Fruit fly (Drosophila melanogaster): Measurements from ENCODE around the gene Sol1.
A peak's percentile ranks its signal among the peaks of the same experiment; 100 is the strongest.

The Sol1 gene

DNA sequence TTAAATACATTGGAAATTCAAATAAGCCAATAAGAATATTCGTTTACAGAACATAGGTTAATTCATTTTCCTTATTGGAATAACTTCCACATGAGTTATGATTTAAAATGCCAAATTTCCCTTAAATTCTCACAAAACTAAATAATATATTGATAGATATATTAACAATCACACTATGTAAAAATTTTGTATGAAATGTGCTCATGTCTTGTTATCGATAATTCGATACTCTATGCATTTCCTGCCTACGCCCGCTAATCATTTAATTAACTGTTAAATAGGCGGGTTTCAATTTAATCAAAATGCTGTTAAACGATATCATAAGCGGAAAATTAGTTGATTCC is 40.2 kb downstream of the Sol1 start, which contains the start of gene NANS (continued):
- TF ChIP-seq row (GFP tag; IDR thresholded peaks at IDR 0.05) (no peak), slp2 (GFP tag; optimal IDR thresholded peaks at IDR 0.05) (no peak), CG8478 (optimal IDR thresholded peaks at IDR 0.05) (no peak), Scr (GFP tag; IDR thresholded peaks at IDR 0.05; ENCODE audit: partially characterized antibody) (peak; percentile 47; the same call in 1 of the 2 replicates), CG13123 (GFP tag; optimal IDR thresholded peaks at IDR 0.05) (no peak), B-H1 (GFP tag; IDR thresholded peaks at IDR 0.05) (no peak), chinmo (GFP tag; IDR thresholded peaks at IDR 0.05; ENCODE audit: partially characterized antibody) (0 out of 4 replicates have a peak, but pooled peaks have one; percentile 64), esg (GFP tag; conservative IDR thresholded peaks at IDR 0.05) (no peak), sd (tag; optimal IDR thresholded peaks at IDR 0.05) (no peak), ERR (GFP tag; optimal IDR thresholded peaks at IDR 0.05) (no peak), CG30431 (GFP tag; optimal IDR thresholded peaks at IDR 0.05) (no peak), CG13624 (GFP tag; optimal IDR thresholded peaks at IDR 0.05) (no peak), gro (GFP tag; optimal IDR thresholded peaks at IDR 0.05) (no peak), CG17829 (tag; optimal IDR thresholded peaks at IDR 0.05) (no peak), cato (GFP tag; optimal IDR thresholded peaks at IDR 0.05; ENCODE audit: borderline replicate concordance) (no peak), Side (GFP tag; optimal IDR thresholded peaks at IDR 0.05) (no peak), CG2712 (tag; optimal IDR thresholded peaks at IDR 0.05) (no peak), dpn (GFP tag; optimal IDR thresholded peaks at IDR 0.05) (no peak), inv (GFP tag; IDR thresholded peaks at IDR 0.05; ENCODE audit: partially characterized antibody) (0 out of 2 replicates have a peak, but pooled peaks have one; percentile 4), gce (GFP tag; IDR thresholded peaks at IDR 0.05) (no peak), Bteb2 (GFP tag; optimal IDR thresholded peaks at IDR 0.05) (no peak), tna (GFP tag; IDR thresholded peaks at IDR 0.05; ENCODE audit: partially characterized antibody) (0 out of 2 replicates have a peak, but pooled peaks have one; percentile 31), Fer3 (tag; optimal IDR thresholded peaks at IDR 0.05) (peak; percentile 9), stc (GFP tag; IDR thresholded peaks at IDR 0.05) (no peak), stwl (tag; optimal IDR thresholded peaks at IDR 0.05) (peak; percentile 6), CG14667 (GFP tag; IDR thresholded peaks at IDR 0.05) (no peak), fd3F (GFP tag; optimal IDR thresholded peaks at IDR 0.05) (no peak), H2.0 (GFP tag; IDR thresholded peaks at IDR 0.05) (no peak), HmgZ (tag; optimal IDR thresholded peaks at IDR 0.05) (no peak), Rfx (GFP tag; IDR thresholded peaks at IDR 0.05) (no peak), CG9932 (GFP tag; IDR thresholded peaks at IDR 0.05) (no peak), CG3163 (GFP tag; optimal IDR thresholded peaks at IDR 0.05) (no peak), CG5953 (GFP tag; IDR thresholded peaks at IDR 0.05) (no peak), psq (GFP tag; optimal IDR thresholded peaks at IDR 0.05) (no peak), CG13287 (GFP tag; IDR thresholded peaks at IDR 0.05; ENCODE audit: partially characterized antibody) (peak; percentile 18; the same call in 1 of the 2 replicates), NC2β (GFP tag; optimal IDR thresholded peaks at IDR 0.05) (no peak), br (optimal IDR thresholded peaks at IDR 0.05) (no peak), CG12769 (tag; optimal IDR thresholded peaks at IDR 0.05) (no peak), ab (GFP tag; optimal IDR thresholded peaks at IDR 0.05) (no peak)

DNA sequence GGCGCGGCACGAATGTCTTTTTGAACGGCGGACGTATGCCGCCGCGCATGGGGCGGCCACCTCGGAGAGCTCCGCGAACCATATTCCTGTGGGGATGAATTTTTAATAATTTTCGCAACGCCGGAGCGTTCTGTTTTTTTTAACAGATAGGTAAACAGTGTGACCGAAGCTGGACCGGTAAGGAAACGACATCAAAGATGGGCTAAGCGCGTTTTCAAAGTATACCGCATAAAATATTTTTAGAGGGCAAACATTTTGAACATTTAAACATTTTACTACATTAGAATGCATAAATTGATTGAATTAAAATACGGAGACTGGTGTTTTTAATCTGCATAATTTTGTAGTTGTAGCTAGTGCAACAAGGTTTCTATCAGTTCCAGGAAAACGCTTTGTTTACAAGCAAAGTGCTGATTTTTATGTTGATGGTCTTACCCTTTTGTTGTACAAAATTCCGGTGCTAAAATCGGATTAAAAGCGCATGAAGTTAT is 43.1 kb downstream of the Sol1 start, which contains the start of the genes CG5641 and CG5245:
Gene CG5641 (minus strand): TSS at position 163 of the 491 bp plus-strand sequence.
Gene CG5245 (plus strand): TSS at position 441 of the 491 bp plus-strand sequence.
- TF ChIP-seq CG1603 (tag; optimal IDR thresholded peaks at IDR 0.05) (peak; percentile 11), prd (optimal IDR thresholded peaks at IDR 0.05) (no peak), prd (GFP tag; IDR thresholded peaks at IDR 0.05) (no peak), Taf1 (GFP tag; IDR thresholded peaks at IDR 0.05) (no peak), Dref (GFP tag; IDR thresholded peaks at IDR 0.05) (no peak), CG7963 (GFP tag; IDR thresholded peaks at IDR 0.05; ENCODE audit: partially characterized antibody) (no peak), CG16863 (GFP tag; optimal IDR thresholded peaks at IDR 0.05) (no peak), Ets97D (GFP tag; optimal IDR thresholded peaks at IDR 0.05) (peak; percentile 23), CG16779 (GFP tag; IDR thresholded peaks at IDR 0.05) (no peak), CG14014 (GFP tag; IDR thresholded peaks at IDR 0.05) (no peak), CG14050 (GFP tag; IDR thresholded peaks at IDR 0.05) (no peak), CG7745 (tag; optimal IDR thresholded peaks at IDR 0.05) (no peak), CG10654 (GFP tag; optimal IDR thresholded peaks at IDR 0.05) (no peak), CG11085 (GFP tag; IDR thresholded peaks at IDR 0.05) (no peak), Atf-2 (GFP tag; optimal IDR thresholded peaks at IDR 0.05) (no peak), Sry-β (GFP tag; optimal IDR thresholded peaks at IDR 0.05) (peak; percentile 14)

Data from whole organism, embryonic.